Worm (Caenorhabditis elegans): Measurements from ENCODE around the gene prde-1.

DNA sequence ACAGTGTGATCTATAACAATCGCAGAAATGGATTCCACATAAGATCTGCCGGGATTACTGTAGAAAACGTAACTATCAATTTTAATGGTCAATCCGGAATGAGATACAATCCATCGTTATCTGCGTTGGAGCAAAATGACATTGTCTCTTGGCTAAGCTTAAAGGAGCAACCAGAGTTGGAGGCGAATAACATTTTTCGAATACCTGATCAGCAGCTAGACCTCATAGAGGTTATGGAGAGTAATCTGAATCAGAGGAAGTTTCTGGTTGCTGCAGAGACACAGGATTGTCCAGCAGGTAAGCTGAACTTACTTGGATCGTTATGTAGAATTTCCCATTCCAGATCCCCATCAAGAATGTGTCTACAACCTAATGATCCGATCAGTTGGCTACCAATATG lies 34.4 kb upstream of the prde-1 start:
- TF ChIP-seq dao-5 (tag; optimal IDR thresholded peaks at IDR 0.05) (no peak), him-1 (tag; optimal IDR thresholded peaks at IDR 0.05) (no peak)
